Fruit fly (Drosophila melanogaster): ENCODE data around the gene Prx6a.

- TF ChIP-seq CG4496 (GFP tag; IDR thresholded peaks at IDR 0.05) (no peak; the same call in 1 of the 3 replicates), Snoo (tag; optimal IDR thresholded peaks at IDR 0.05) (peak; percentile 93), EcR (GFP tag; optimal IDR thresholded peaks at IDR 0.05) (no peak), CG9948 (tag; optimal IDR thresholded peaks at IDR 0.05) (peak; percentile 95), gl (tag; optimal IDR thresholded peaks at IDR 0.05) (peak; percentile 67), CG13204 (GFP tag; optimal IDR thresholded peaks at IDR 0.05) (peak; percentile 58), Pif1A (GFP tag; optimal IDR thresholded peaks at IDR 0.05) (peak; percentile 88), D1 (tag; optimal IDR thresholded peaks at IDR 0.05) (peak; percentile 96)
Measured at dm6 chr2L:2830341-2830800, 47.7 kb downstream of the Prx6a start.
